Fruit fly (Drosophila melanogaster): ENCODE data around the gene CG9853.

Gene CG9853

dm6 chr3R:4397403-4398079, 4.3 kb downstream of the CG9853 start, which contains the start of gene CG9855 (continued):
- no peak for TF ChIP-seq CG9817 (tag; optimal IDR thresholded peaks at IDR 0.05)
- no peak for TF ChIP-seq sens-2 (GFP tag; IDR thresholded peaks at IDR 0.05)
- TF ChIP-seq amos (GFP tag; IDR thresholded peaks at IDR 0.05; ENCODE audit: partially characterized antibody): no peak
- TF ChIP-seq Hsf (GFP tag; optimal IDR thresholded peaks at IDR 0.05): no peak
- TF ChIP-seq caup (GFP tag; optimal IDR thresholded peaks at IDR 0.05; ENCODE audit: severe bottlenecking): no peak
- TF ChIP-seq ham (GFP tag; IDR thresholded peaks at IDR 0.05): no peak
- TF ChIP-seq CG12071 (GFP tag; optimal IDR thresholded peaks at IDR 0.05): no peak
- no peak for TF ChIP-seq Nf-YB (GFP tag; optimal IDR thresholded peaks at IDR 0.05)
- no peak for TF ChIP-seq NFAT (GFP tag; IDR thresholded peaks at IDR 0.05)
- no peak for TF ChIP-seq bcd (GFP tag; optimal IDR thresholded peaks at IDR 0.05)
- TF ChIP-seq fru (optimal IDR thresholded peaks at IDR 0.05): no peak
- no peak for TF ChIP-seq CG7963 (GFP tag; IDR thresholded peaks at IDR 0.05; ENCODE audit: partially characterized antibody)
- TF ChIP-seq CG11247 (GFP tag; IDR thresholded peaks at IDR 0.05): no peak
- no peak for TF ChIP-seq CG13775 (GFP tag; optimal IDR thresholded peaks at IDR 0.05)
- TF ChIP-seq lab (GFP tag; optimal IDR thresholded peaks at IDR 0.05): no peak
- TF ChIP-seq Hr3 (GFP tag; optimal IDR thresholded peaks at IDR 0.05): peak; percentile 16
- no peak for TF ChIP-seq lov (optimal IDR thresholded peaks at IDR 0.05)
- no peak for TF ChIP-seq lov (GFP tag; IDR thresholded peaks at IDR 0.05)
- no peak for TF ChIP-seq trh (GFP tag; optimal IDR thresholded peaks at IDR 0.05)
- TF ChIP-seq CG16863 (GFP tag; optimal IDR thresholded peaks at IDR 0.05): no peak
- no peak for TF ChIP-seq Atf6 (GFP tag; IDR thresholded peaks at IDR 0.05)
- no peak for TF ChIP-seq CG4328 (GFP tag; optimal IDR thresholded peaks at IDR 0.05)
- TF ChIP-seq ssp (GFP tag; IDR thresholded peaks at IDR 0.05): no peak
- TF ChIP-seq NK7.1 (GFP tag; optimal IDR thresholded peaks at IDR 0.05): no peak
- TF ChIP-seq Tbp (GFP tag; optimal IDR thresholded peaks at IDR 0.05): no peak
- no peak for TF ChIP-seq pita (GFP tag; optimal IDR thresholded peaks at IDR 0.05)
- TF ChIP-seq rib (GFP tag; IDR thresholded peaks at IDR 0.05): no peak
- no peak for TF ChIP-seq ranshi (GFP tag; IDR thresholded peaks at IDR 0.05)
- TF ChIP-seq pan (optimal IDR thresholded peaks at IDR 0.05): no peak
- TF ChIP-seq pan (GFP tag; optimal IDR thresholded peaks at IDR 0.05 in 1 of 2, IDR thresholded peaks at IDR 0.05 in 1 of 2): no peak
- TF ChIP-seq mld (GFP tag; IDR thresholded peaks at IDR 0.05; ENCODE audit: partially characterized antibody): no peak
- no peak for TF ChIP-seq Ptx1 (GFP tag; IDR thresholded peaks at IDR 0.05)
- no peak for TF ChIP-seq p53 (GFP tag; optimal IDR thresholded peaks at IDR 0.05)
- TF ChIP-seq abd-A (tag; optimal IDR thresholded peaks at IDR 0.05): no peak
- TF ChIP-seq CG1602 (GFP tag; optimal IDR thresholded peaks at IDR 0.05): no peak
- TF ChIP-seq oc (tag; optimal IDR thresholded peaks at IDR 0.05): no peak
- no peak for TF ChIP-seq GATAe (GFP tag; conservative IDR thresholded peaks at IDR 0.05)
- no peak for TF ChIP-seq schlank (tag; optimal IDR thresholded peaks at IDR 0.05)
- TF ChIP-seq CG15514 (GFP tag; optimal IDR thresholded peaks at IDR 0.05): peak; percentile 62
- no peak for TF ChIP-seq CG18262 (tag; optimal IDR thresholded peaks at IDR 0.05)
- 0 out of 3 replicates have a peak, but pooled peaks have one; percentile 13 for TF ChIP-seq Opbp (GFP tag; IDR thresholded peaks at IDR 0.05; ENCODE audit: partially characterized antibody)
- TF ChIP-seq Atf-2 (GFP tag; optimal IDR thresholded peaks at IDR 0.05): no peak
- no peak for TF ChIP-seq CG12769 (tag; optimal IDR thresholded peaks at IDR 0.05)
- no peak for TF ChIP-seq twi (tag; optimal IDR thresholded peaks at IDR 0.05)
- no peak for TF ChIP-seq CG11093 (GFP tag; IDR thresholded peaks at IDR 0.05)
- TF ChIP-seq CG43689 (GFP tag; IDR thresholded peaks at IDR 0.05): no peak
- no peak for TF ChIP-seq Drgx (GFP tag; IDR thresholded peaks at IDR 0.05)
- no peak for TF ChIP-seq CG11723 (GFP tag; optimal IDR thresholded peaks at IDR 0.05)
- no peak for TF ChIP-seq mirr (GFP tag; optimal IDR thresholded peaks at IDR 0.05)
- no peak for TF ChIP-seq gcm2 (GFP tag; optimal IDR thresholded peaks at IDR 0.05)
- TF ChIP-seq CG14050 (GFP tag; IDR thresholded peaks at IDR 0.05): no peak
- TF ChIP-seq Bteb2 (GFP tag; optimal IDR thresholded peaks at IDR 0.05): no peak

Measured in whole organism, embryonic.